Worm (Caenorhabditis elegans) whole organism, L4 larva: ENCODE data around the gene irld-39.
A peak's percentile ranks its signal among the peaks of the same experiment; 100 is the strongest.

ENCODE experiments used
- F49E8.2 ChIP-seq: sonication (generic microtip); optimal IDR thresholded peaks from 2 replicates; lab custom pipeline; 2016; ENCODE audit warnings: missing compliant biosample characterization, mild to moderate bottlenecking, missing genetic modification characterization, borderline replicate concordance
- T20F7.1 ChIP-seq: fragments of 200-800 bp; sonication (Bioruptor generic); optimal IDR thresholded peaks from 2 replicates; lab custom pipeline; 2018; ENCODE audit warnings: mild to moderate bottlenecking, missing genetic modification characterization, missing compliant biosample characterization
- Y105C5A.15 ChIP-seq: fragments of 200-800 bp; sonication (Bioruptor generic); IDR thresholded peaks from 2 replicates; pipeline ENCODE4 v1.3.6; 2022; ENCODE audit warnings: missing genetic modification characterization, missing compliant biosample characterization
- ZK546.5 ChIP-seq, 2 experiments: sonication (generic microtip); optimal IDR thresholded peaks; 2 replicates each; lab custom pipeline; 2017; ENCODE audit warnings: missing biosample characterization in 2 of 2, missing genetic modification characterization in 2 of 2
- aly-2 ChIP-seq: sonication (generic microtip); optimal IDR thresholded peaks from 2 replicates; lab custom pipeline; 2018; ENCODE audit warnings: missing biosample characterization, missing genetic modification characterization
- ama-1 ChIP-seq: fragments of 150-350 bp; optimal IDR thresholded peaks from 2 replicates; lab custom pipeline; 2014; ENCODE audit warnings: inconsistent platforms, mixed read lengths
- ces-1 ChIP-seq: fragments of 150-350 bp; sonication (generic microtip); optimal IDR thresholded peaks from 4 replicates; lab custom pipeline; 2014; ENCODE audit warnings: missing biosample characterization, missing genetic modification reagents, missing genetic modification characterization
- cey-2 ChIP-seq: sonication (generic microtip); optimal IDR thresholded peaks from 3 replicates; lab custom pipeline; 2017; ENCODE audit warnings: missing genetic modification characterization, mild to moderate bottlenecking, missing compliant biosample characterization, antibody characterized with exemption, borderline replicate concordance; ENCODE audit not compliant: insufficient read depth
- ctbp-1 ChIP-seq: fragments of 200-800 bp; sonication (Bioruptor generic); IDR thresholded peaks from 2 replicates; pipeline ENCODE4 v1.3.6; 2022; ENCODE audit warnings: missing genetic modification reagents, missing genetic modification characterization, missing compliant biosample characterization
- daf-19 ChIP-seq: fragments of 200-800 bp; sonication (Bioruptor generic); conservative IDR thresholded peaks from 2 replicates; pipeline ENCODE4 v1.3.6; 2022; ENCODE audit warnings: missing genetic modification characterization, missing compliant biosample characterization
- daf-8 ChIP-seq: fragments of 200-800 bp; sonication (Bioruptor generic); IDR thresholded peaks from 2 replicates; pipeline ENCODE4 v1.3.6; 2022; ENCODE audit warnings: missing genetic modification characterization, missing compliant biosample characterization
- dmd-9 ChIP-seq: fragments of 200-800 bp; sonication (Bioruptor generic); IDR thresholded peaks from 2 replicates; pipeline ENCODE4 v1.3.6; 2022; ENCODE audit warnings: missing genetic modification reagents, missing genetic modification characterization, missing compliant biosample characterization
- dve-1 ChIP-seq: sonication (generic microtip); optimal IDR thresholded peaks from 2 replicates; lab custom pipeline; 2017; ENCODE audit warnings: antibody characterized with exemption, mild to moderate bottlenecking, missing genetic modification characterization, missing compliant biosample characterization; ENCODE audit not compliant: insufficient read depth
- egl-27 ChIP-seq: sonication (generic microtip); optimal IDR thresholded peaks from 3 replicates; lab custom pipeline; 2017; ENCODE audit warnings: missing biosample characterization, missing genetic modification reagents, missing genetic modification characterization
- fkh-10 ChIP-seq: fragments of 150-350 bp; optimal IDR thresholded peaks from 2 replicates; lab custom pipeline; 2014; ENCODE audit warnings: missing biosample characterization, missing genetic modification reagents, missing genetic modification characterization
- hmg-1.1 ChIP-seq: fragments of 200-800 bp; sonication (Bioruptor generic); IDR thresholded peaks from 2 replicates; pipeline ENCODE4 v1.3.6; 2022; ENCODE audit warnings: missing genetic modification reagents, missing genetic modification characterization, missing compliant biosample characterization
- lim-7 ChIP-seq: fragments of 200-800 bp; sonication (Bioruptor generic); IDR thresholded peaks from 2 replicates; pipeline ENCODE4 v1.3.6; 2022; ENCODE audit warnings: missing genetic modification characterization, missing compliant biosample characterization
- lin-15B ChIP-seq: fragments of 150-350 bp; sonication (generic microtip); optimal IDR thresholded peaks from 3 replicates; lab custom pipeline; 2014; ENCODE audit warnings: missing biosample characterization, missing genetic modification characterization
- lin-29 ChIP-seq: fragments of 200-800 bp; sonication (Bioruptor generic); IDR thresholded peaks from 2 replicates; pipeline ENCODE4 v1.3.6; 2022; ENCODE audit warnings: missing genetic modification reagents, missing genetic modification characterization, missing compliant biosample characterization
- madf-9 ChIP-seq: fragments of 200-800 bp; sonication (Bioruptor generic); conservative IDR thresholded peaks from 2 replicates; pipeline ENCODE4 v1.3.6; 2022; ENCODE audit warnings: missing genetic modification reagents, missing genetic modification characterization, missing compliant biosample characterization
- mdl-1 ChIP-seq, 2 experiments: fragments of 150-350 bp in 1 of 2; sonication (generic microtip) in 1 of 2; optimal IDR thresholded peaks; 2 replicates each; lab custom pipeline; 2014 to 2017; ENCODE audit warnings: missing biosample characterization in 2 of 2, missing genetic modification characterization in 2 of 2
- mdt-29 ChIP-seq: fragments of 200-800 bp; sonication (Bioruptor generic); IDR thresholded peaks from 2 replicates; pipeline ENCODE4 v1.3.6; 2022; ENCODE audit warnings: missing genetic modification reagents, missing genetic modification characterization, missing compliant biosample characterization
- mxl-2 ChIP-seq: fragments of 200-800 bp; sonication (Bioruptor generic); conservative IDR thresholded peaks from 2 replicates; pipeline ENCODE4 v1.3.6; 2022; ENCODE audit warnings: missing genetic modification reagents, missing genetic modification characterization, missing compliant biosample characterization
- mxl-3 ChIP-seq: fragments of 200-800 bp; sonication (Bioruptor generic); optimal IDR thresholded peaks from 2 replicates; lab custom pipeline; 2018; ENCODE audit warnings: mild to moderate bottlenecking, missing genetic modification characterization, missing compliant biosample characterization
- nhr-10 ChIP-seq: fragments of 150-350 bp; optimal IDR thresholded peaks from 2 replicates; lab custom pipeline; 2014; ENCODE audit warnings: missing biosample characterization, missing genetic modification characterization
- nhr-237 ChIP-seq: sonication (generic microtip); optimal IDR thresholded peaks from 2 replicates; lab custom pipeline; 2017; ENCODE audit warnings: missing biosample characterization, missing genetic modification characterization
- nhr-25 ChIP-seq: sonication (generic microtip); optimal IDR thresholded peaks from 2 replicates; lab custom pipeline; 2017; ENCODE audit warnings: missing genetic modification characterization, mild to moderate bottlenecking, missing compliant biosample characterization, antibody characterized with exemption, moderate library complexity, borderline replicate concordance; ENCODE audit not compliant: insufficient read depth
- nhr-41 ChIP-seq: fragments of 200-800 bp; sonication (Bioruptor generic); IDR thresholded peaks from 2 replicates; pipeline ENCODE4 v1.3.6; 2022; ENCODE audit warnings: missing genetic modification reagents, missing genetic modification characterization, missing compliant biosample characterization
- nhr-42 ChIP-seq: fragments of 200-800 bp; sonication (Bioruptor generic); IDR thresholded peaks from 2 replicates; pipeline ENCODE4 v1.3.6; 2022; ENCODE audit warnings: missing genetic modification characterization, missing compliant biosample characterization
- nhr-6 ChIP-seq: fragments of 150-350 bp; optimal IDR thresholded peaks from 2 replicates; lab custom pipeline; 2014; ENCODE audit warnings: missing biosample characterization, missing genetic modification characterization
- pqm-1 ChIP-seq: sonication (generic microtip); optimal IDR thresholded peaks from 2 replicates; lab custom pipeline; 2017; ENCODE audit warnings: missing biosample characterization, missing genetic modification characterization
- rbr-2 ChIP-seq: sonication (generic microtip); optimal IDR thresholded peaks from 2 replicates; lab custom pipeline; 2016; ENCODE audit warnings: missing genotype, missing genetic modification characterization, missing compliant biosample characterization
- set-16 ChIP-seq: fragments of 200-800 bp; sonication (Bioruptor generic); IDR thresholded peaks from 2 replicates; pipeline ENCODE4 v1.3.6; 2022; ENCODE audit warnings: missing genetic modification reagents, missing genetic modification characterization, missing compliant biosample characterization
- skn-1 ChIP-seq: fragments of 150-350 bp; optimal IDR thresholded peaks from 2 replicates; lab custom pipeline; 2014; ENCODE audit warnings: missing biosample characterization, missing genetic modification characterization
- snpc-1.2 ChIP-seq: fragments of 200-800 bp; sonication (Bioruptor generic); IDR thresholded peaks from 2 replicates; pipeline ENCODE4 v1.3.6; 2022; ENCODE audit warnings: missing genetic modification reagents, missing genetic modification characterization, missing compliant biosample characterization
- unc-39 ChIP-seq: sonication (generic microtip); optimal IDR thresholded peaks from 2 replicates; lab custom pipeline; 2017; ENCODE audit warnings: missing biosample characterization, missing genetic modification characterization
- unc-62 ChIP-seq, 3 experiments: fragments of 150-350 bp in 1 of 3; sonication (generic microtip); optimal IDR thresholded peaks in 2 of 3; peaks in 1 of 3; 1 replicate in 1 of 3; 2 replicates in 2 of 3; lab custom pipeline; 2014 to 2017; ENCODE audit warnings: missing biosample characterization in 3 of 3, missing genetic modification characterization in 3 of 3, missing genetic modification reagents in 3 of 3, missing genotype in 1 of 3
- vab-7 ChIP-seq: fragments of 200-800 bp; sonication (Bioruptor generic); IDR thresholded peaks from 2 replicates; pipeline ENCODE4 v1.3.6; 2022; ENCODE audit warnings: missing genetic modification reagents, missing genetic modification characterization, missing compliant biosample characterization
- zfp-3 ChIP-seq: fragments of 200-800 bp; sonication (Bioruptor generic); conservative IDR thresholded peaks from 2 replicates; pipeline ENCODE4 v1.3.6; 2022; ENCODE audit warnings: missing genetic modification reagents, missing genetic modification characterization, missing compliant biosample characterization

The irld-39 gene

DNA sequence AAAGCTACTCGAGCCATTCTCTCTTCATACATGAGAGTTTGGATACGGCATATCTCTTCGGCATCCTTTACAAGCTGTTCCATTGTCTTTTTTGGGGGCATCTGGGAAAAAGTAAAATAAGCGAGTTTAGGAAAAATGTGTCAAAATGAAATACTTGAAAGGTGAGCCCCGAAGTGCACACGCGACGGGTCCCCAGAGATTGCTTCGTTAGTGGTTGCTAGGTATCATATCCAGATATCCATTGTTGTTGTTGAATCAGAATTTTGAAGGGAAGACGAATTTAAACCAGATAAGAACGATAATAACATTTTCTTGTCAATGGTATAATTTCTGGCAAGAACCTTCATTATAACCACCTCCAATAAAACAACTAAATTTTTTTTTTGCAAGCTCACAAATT lies 22.0 kb upstream of the irld-39 start, which contains the start of gene H25K10.2:
H25K10.2 (minus strand) TSS at position 101 of the 400 bp plus-strand sequence.
- TF ChIP-seq nhr-237 (tag; lab: Kevin White, UChicago) (no peak), rbr-2 (tag; lab: Kevin White, UChicago) (no peak), lin-15B (tag; lab: Kevin White, UChicago) (no peak), set-16 (GFP tag; lab: Robert Waterston, UW) (no peak), daf-19 (GFP tag; lab: Robert Waterston, UW) (no peak), snpc-1.2 (GFP tag; lab: Robert Waterston, UW) (no peak), zfp-3 (no peak), mxl-3 (GFP tag; lab: Kevin White, UChicago) (no peak), vab-7 (GFP tag; lab: Robert Waterston, UW) (no peak), madf-9 (GFP tag; lab: Robert Waterston, UW) (no peak), fkh-10 (GFP tag; lab: Kevin White, UChicago) (no peak), mdl-1 (tag; optimal IDR thresholded peaks at IDR 0.05; lab: Kevin White, UChicago) (no peak)

DNA sequence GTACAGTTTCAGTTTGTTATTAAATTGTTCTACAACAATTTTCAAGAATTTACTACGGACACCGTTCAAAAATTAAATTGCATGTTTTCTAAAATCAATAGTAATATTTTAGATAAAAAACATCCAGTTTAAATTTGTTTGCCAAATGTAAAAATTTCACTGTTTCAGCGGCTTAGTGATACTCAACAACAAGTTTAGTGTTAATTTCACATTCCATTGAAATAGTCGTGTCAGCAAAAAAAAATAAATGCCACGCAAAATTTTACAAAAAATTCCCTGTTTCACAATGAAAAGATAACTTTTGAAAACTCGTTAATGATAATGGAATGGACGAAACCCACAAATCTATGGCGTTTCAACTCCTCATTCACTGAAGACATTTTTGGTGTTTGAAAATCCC lies 16.8 kb upstream of the irld-39 start:
- no peak for TF ChIP-seq nhr-10 (tag; lab: Kevin White, UChicago)
- peak in 1 of 2 experiments; percentile 18 for TF ChIP-seq unc-62 (GFP tag; optimal IDR thresholded peaks at IDR 0.05 in 1 of 2; lab: Kevin White, UChicago)
- no peak for TF ChIP-seq unc-62 (tag; optimal IDR thresholded peaks at IDR 0.05; lab: Kevin White, UChicago)
- TF ChIP-seq F49E8.2: no peak
- peak; percentile 57; the same call in 1 of the 2 replicates for TF ChIP-seq snpc-1.2 (GFP tag; lab: Robert Waterston, UW)

DNA sequence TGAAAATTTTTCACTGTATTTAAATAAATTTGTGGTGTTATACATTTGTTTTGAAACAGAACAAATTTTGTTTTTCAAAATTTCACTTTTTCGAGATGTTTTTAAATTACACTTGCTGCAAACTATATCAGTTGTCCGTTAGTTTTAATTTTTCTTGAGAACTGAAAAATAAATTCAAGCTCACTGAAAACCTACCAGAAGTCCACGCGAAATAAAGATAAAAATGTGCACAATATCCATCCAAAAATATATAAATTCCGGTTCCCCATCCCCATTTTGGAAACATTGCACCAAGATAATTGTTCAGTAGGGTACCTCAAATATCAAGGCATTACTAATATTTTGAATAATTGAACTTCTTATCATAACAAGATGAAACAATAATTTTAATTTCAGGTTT lies 12.3 kb upstream of the irld-39 start:
- peak; percentile 78 for TF ChIP-seq snpc-1.2 (GFP tag; lab: Robert Waterston, UW)
- TF ChIP-seq daf-8: no peak
- TF ChIP-seq, all 104 proteins: peak for 1

DNA sequence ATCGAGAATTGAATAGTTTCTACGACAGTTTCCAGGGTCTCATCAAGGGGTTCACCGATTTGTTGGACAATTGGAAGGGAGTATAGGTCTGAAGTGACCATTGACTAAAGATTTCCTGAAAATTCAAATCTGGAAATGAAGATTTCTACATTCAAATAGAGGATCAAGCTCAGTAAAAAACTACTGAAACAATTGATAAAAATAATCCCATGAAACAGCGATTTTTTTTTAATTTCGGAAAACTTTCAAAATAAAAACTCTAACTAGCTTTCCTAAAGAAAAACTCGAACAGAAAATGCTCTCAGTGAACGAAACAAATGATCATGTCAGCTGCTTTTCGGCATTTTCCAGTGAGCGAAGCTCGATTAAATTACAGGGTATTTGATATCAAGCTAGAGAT lies 11.4 kb upstream of the irld-39 start, which contains the start of gene srv-11:
srv-11 (minus strand) TSS at position 101 of the 400 bp plus-strand sequence.
- TF ChIP-seq lin-29 (GFP tag; lab: Robert Waterston, UW): no peak
- no peak for TF ChIP-seq aly-2 (tag; lab: Kevin White, UChicago)
- no peak for TF ChIP-seq vab-7 (GFP tag; lab: Robert Waterston, UW)
- TF ChIP-seq mdt-29 (GFP tag; lab: Robert Waterston, UW): no peak
- no peak for TF ChIP-seq ctbp-1
- TF ChIP-seq cey-2 (tag; lab: Kevin White, UChicago): no peak
- TF ChIP-seq ces-1: no peak
- TF ChIP-seq ama-1: no peak
- no peak for TF ChIP-seq set-16 (GFP tag; lab: Robert Waterston, UW)

DNA sequence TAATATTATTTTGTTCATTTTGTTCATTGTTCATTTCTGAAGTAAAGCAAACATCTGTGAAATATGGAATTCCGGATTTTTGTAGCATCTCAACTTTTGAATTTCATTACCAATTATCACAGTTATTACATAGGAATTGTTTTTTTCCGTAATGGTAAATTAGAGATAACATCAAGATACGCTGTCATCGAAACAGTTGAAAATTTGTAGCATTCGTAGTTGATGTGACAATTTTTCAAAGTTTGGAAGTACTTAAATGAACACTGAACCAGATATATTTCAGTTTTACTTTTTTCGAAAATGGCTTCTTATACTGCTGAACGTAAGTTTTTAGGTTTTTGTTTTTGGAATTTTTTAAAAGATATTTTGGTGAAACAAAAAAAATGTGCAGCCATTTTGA lies 7.2 kb upstream of the irld-39 start, which contains the start of gene H25K10.4:
H25K10.4 (plus strand) TSS at position 301 of the 400 bp plus-strand sequence.
- TF ChIP-seq nhr-42 (GFP tag; lab: Robert Waterston, UW) (no peak), egl-27 (no peak), hmg-1.1 (GFP tag; lab: Robert Waterston, UW) (no peak), Y105C5A.15 (GFP tag; lab: Robert Waterston, UW) (no peak), mxl-2 (GFP tag; lab: Robert Waterston, UW) (no peak), madf-9 (GFP tag; lab: Robert Waterston, UW) (no peak), pqm-1 (no peak), snpc-1.2 (GFP tag; lab: Robert Waterston, UW) (no peak), dve-1 (tag; lab: Kevin White, UChicago) (no peak), mdl-1 (tag; optimal IDR thresholded peaks at IDR 0.05; lab: Kevin White, UChicago) (no peak), nhr-25 (tag; lab: Kevin White, UChicago) (no peak), lim-7 (GFP tag; lab: Robert Waterston, UW) (no peak), dmd-9 (GFP tag; lab: Robert Waterston, UW) (no peak), unc-39 (tag; lab: Kevin White, UChicago) (no peak), skn-1 (tag; lab: Kevin White, UChicago) (no peak), ZK546.5 (tag; optimal IDR thresholded peaks at IDR 0.05; lab: Kevin White, UChicago) (no peak), T20F7.1 (GFP tag; lab: Kevin White, UChicago) (no peak), nhr-6 (tag; lab: Kevin White, UChicago) (no peak), nhr-41 (no peak)
- TF ChIP-seq, all 104 proteins: peak for 0
